Worm (Caenorhabditis elegans): ENCODE results near the gene F44E7.7.
"Not testable (repeated sequence)": the region's sequence is repeated elsewhere in the genome, so short reads cannot be mapped to it uniquely, and the experiment has no call there.

DNA sequence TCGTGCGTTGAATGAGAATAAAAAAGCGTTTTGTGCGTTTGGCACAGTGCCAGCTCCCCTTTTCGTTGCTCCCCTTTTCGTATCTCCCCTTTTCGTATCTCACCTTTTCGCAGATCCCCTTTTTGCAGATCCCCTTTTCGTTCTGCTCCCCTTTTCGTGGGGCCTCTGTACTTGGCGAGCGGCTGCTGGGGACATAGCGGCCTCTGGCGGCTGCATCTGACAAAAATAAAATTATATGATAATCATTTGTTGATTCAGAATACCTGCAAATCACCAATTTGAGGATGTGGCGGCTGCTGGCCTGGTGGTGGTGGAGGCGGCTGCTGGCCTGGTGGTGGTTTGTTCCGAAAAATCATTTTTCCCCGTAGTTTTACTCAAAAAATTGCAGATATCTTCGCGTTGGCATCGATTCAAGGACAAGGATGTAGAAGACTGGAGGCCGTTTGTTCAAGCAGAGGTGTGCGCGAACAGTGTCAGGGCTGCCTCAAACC is 30.0 kb downstream of the F44E7.7 start, which contains the start of gene K09H11.11:
- TF ChIP-seq elt-1 (tag; optimal IDR thresholded peaks at IDR 0.05; ENCODE audit: borderline replicate concordance, insufficient read depth); snpc-4 (tag; optimal IDR thresholded peaks at IDR 0.05); nhr-76 (tag; optimal IDR thresholded peaks at IDR 0.05); nhr-237 (tag; optimal IDR thresholded peaks at IDR 0.05); cnd-1 (tag; optimal IDR thresholded peaks at IDR 0.05): not testable (repeated sequence)
